Worm (Caenorhabditis elegans) whole organism, young adult: ENCODE results near the gene act-1.

Source experiments
- B0035.1 ChIP-seq: sonication (generic microtip); optimal IDR thresholded peaks from 2 replicates; lab custom pipeline; 2016; ENCODE audit warnings: missing genetic modification characterization, mild to moderate bottlenecking, missing compliant biosample characterization, missing genotype, missing genetic modification reagents
- C06A6.2 ChIP-seq: fragments of 200-800 bp; sonication (Bioruptor generic); conservative IDR thresholded peaks from 2 replicates; pipeline ENCODE4 v1.3.6; 2022; ENCODE audit warnings: missing genetic modification characterization, missing compliant biosample characterization
- F10E7.11 ChIP-seq: sonication (generic microtip); optimal IDR thresholded peaks from 2 replicates; lab custom pipeline; 2017; ENCODE audit warnings: mild to moderate bottlenecking, missing genetic modification characterization, moderate library complexity, missing compliant biosample characterization
- F49E8.2 ChIP-seq: sonication (generic microtip); optimal IDR thresholded peaks from 3 replicates; lab custom pipeline; 2017; ENCODE audit warnings: missing genetic modification characterization, mild to moderate bottlenecking, missing compliant biosample characterization, antibody characterized with exemption, moderate library complexity; ENCODE audit not compliant: insufficient read depth
- F55B11.4 ChIP-seq: sonication (generic microtip); optimal IDR thresholded peaks from 2 replicates; lab custom pipeline; 2016; ENCODE audit warnings: missing compliant biosample characterization, missing genetic modification characterization, borderline replicate concordance; ENCODE audit not compliant: insufficient read depth
- K11D2.4 ChIP-seq: fragments of 200-800 bp; sonication (Bioruptor generic); IDR thresholded peaks from 2 replicates; pipeline ENCODE4 v1.3.6; 2022; ENCODE audit warnings: missing genetic modification reagents, missing genetic modification characterization, missing compliant biosample characterization
- K12H6.12 ChIP-seq: fragments of 200-800 bp; sonication (Bioruptor generic); optimal IDR thresholded peaks from 2 replicates; lab custom pipeline; 2018; ENCODE audit warnings: mild to moderate bottlenecking, missing genetic modification characterization, missing compliant biosample characterization
- T07F8.4 ChIP-seq: sonication (generic microtip); optimal IDR thresholded peaks from 2 replicates; lab custom pipeline; 2016; ENCODE audit warnings: mild to moderate bottlenecking, missing genetic modification characterization, moderate library complexity, missing compliant biosample characterization
- T26A5.8 ChIP-seq: sonication (generic microtip); optimal IDR thresholded peaks from 2 replicates; lab custom pipeline; 2016; ENCODE audit warnings: missing genetic modification characterization, missing compliant biosample characterization
- Y79H2A.3 ChIP-seq: fragments of 200-800 bp; sonication (Bioruptor generic); conservative IDR thresholded peaks from 2 replicates; pipeline ENCODE4 v1.3.6; 2022; ENCODE audit warnings: missing genetic modification reagents, missing genetic modification characterization, missing compliant biosample characterization
- aptf-2 ChIP-seq: fragments of 200-800 bp; sonication (Bioruptor generic); conservative IDR thresholded peaks from 2 replicates; pipeline ENCODE4 v1.3.6; 2022; ENCODE audit warnings: missing genetic modification reagents, missing genetic modification characterization, missing compliant biosample characterization
- attf-5 ChIP-seq: fragments of 200-800 bp; sonication (Bioruptor generic); optimal IDR thresholded peaks from 2 replicates; lab custom pipeline; 2018; ENCODE audit warnings: mild to moderate bottlenecking, missing genetic modification characterization, missing compliant biosample characterization
- bed-1 ChIP-seq: fragments of 200-800 bp; sonication (Bioruptor generic); IDR thresholded peaks from 2 replicates; pipeline ENCODE4 v1.3.6; 2022; ENCODE audit warnings: missing genetic modification reagents, missing genetic modification characterization, missing compliant biosample characterization
- bed-2 ChIP-seq: fragments of 200-800 bp; sonication (Bioruptor generic); IDR thresholded peaks from 2 replicates; pipeline ENCODE4 v1.3.6; 2022; ENCODE audit warnings: missing genetic modification reagents, missing genetic modification characterization, missing compliant biosample characterization
- cebp-1 ChIP-seq, 2 experiments: fragments of 200-800 bp in 1 of 2; sonication (Bioruptor generic) in 1 of 2; sonication (generic microtip) in 1 of 2; IDR thresholded peaks in 1 of 2; optimal IDR thresholded peaks in 1 of 2; 2 replicates each; pipeline versions ENCODE4 v1.3.6 to Lab custom; 2017 to 2022; ENCODE audit warnings: missing compliant biosample characterization in 2 of 2, missing genetic modification characterization in 2 of 2, mild to moderate bottlenecking in 1 of 2, missing genetic modification reagents in 1 of 2, moderate library complexity in 1 of 2
- dpff-1 ChIP-seq: sonication (generic microtip); optimal IDR thresholded peaks from 2 replicates; lab custom pipeline; 2017; ENCODE audit warnings: mild to moderate bottlenecking, missing genetic modification characterization, missing compliant biosample characterization
- egl-44 ChIP-seq: fragments of 200-800 bp; sonication (Bioruptor generic); IDR thresholded peaks from 2 replicates; pipeline ENCODE4 v1.3.6; 2022; ENCODE audit warnings: missing genetic modification reagents, missing genetic modification characterization, missing compliant biosample characterization
- ekl-4 ChIP-seq: fragments of 200-800 bp; sonication (Bioruptor generic); IDR thresholded peaks from 2 replicates; pipeline ENCODE4 v1.3.6; 2022; ENCODE audit warnings: missing genetic modification reagents, missing genetic modification characterization, missing compliant biosample characterization
- hlh-26 ChIP-seq: fragments of 200-800 bp; sonication (Bioruptor generic); conservative IDR thresholded peaks from 2 replicates; pipeline ENCODE4 v1.3.6; 2022; ENCODE audit warnings: missing genetic modification reagents, missing genetic modification characterization, missing compliant biosample characterization
- hmg-1.2 ChIP-seq: fragments of 200-800 bp; sonication (Bioruptor generic); IDR thresholded peaks from 2 replicates; pipeline ENCODE4 v1.3.6; 2022; ENCODE audit warnings: missing genetic modification reagents, missing genetic modification characterization, missing compliant biosample characterization
- hrde-1 ChIP-seq: sonication (generic microtip); optimal IDR thresholded peaks from 2 replicates; lab custom pipeline; 2016; ENCODE audit warnings: missing genetic modification characterization, mild to moderate bottlenecking, missing compliant biosample characterization, moderate library complexity, missing genotype, missing genetic modification reagents, borderline replicate concordance
- hsf-1 ChIP-seq: fragments of 200-800 bp; sonication (Bioruptor generic); IDR thresholded peaks from 2 replicates; pipeline ENCODE4 v1.3.6; 2022; ENCODE audit warnings: missing genetic modification reagents, missing genetic modification characterization, missing compliant biosample characterization
- lin-35 ChIP-seq, 3 experiments: fragments of 150-350 bp in 2 of 3; sonication (generic microtip) in 1 of 3; optimal IDR thresholded peaks; 2 replicates each; lab custom pipeline; 2014 to 2018; ENCODE audit warnings: missing biosample characterization in 3 of 3, missing genetic modification characterization in 3 of 3, missing genetic modification reagents in 3 of 3
- lin-40 ChIP-seq: sonication (generic microtip); optimal IDR thresholded peaks from 2 replicates; lab custom pipeline; 2016; ENCODE audit warnings: missing genetic modification characterization, mild to moderate bottlenecking, missing compliant biosample characterization, missing genotype, missing genetic modification reagents
- madf-10 ChIP-seq: sonication (generic microtip); optimal IDR thresholded peaks from 2 replicates; lab custom pipeline; 2016; ENCODE audit warnings: mild to moderate bottlenecking, missing genetic modification characterization, missing compliant biosample characterization
- madf-6 ChIP-seq: fragments of 200-800 bp; sonication (Bioruptor generic); IDR thresholded peaks from 2 replicates; pipeline ENCODE4 v1.3.6; 2022; ENCODE audit warnings: missing genetic modification reagents, missing genetic modification characterization, missing compliant biosample characterization
- mxl-1 ChIP-seq: sonication (generic microtip); optimal IDR thresholded peaks from 2 replicates; lab custom pipeline; 2016; ENCODE audit warnings: missing genetic modification characterization, missing compliant biosample characterization
- nfya-2 ChIP-seq: fragments of 200-800 bp; sonication (Bioruptor generic); IDR thresholded peaks from 2 replicates; pipeline ENCODE4 v1.3.6; 2022; ENCODE audit warnings: missing genetic modification reagents, missing genetic modification characterization, missing compliant biosample characterization
- nhr-27 ChIP-seq: fragments of 200-800 bp; sonication (Bioruptor generic); optimal IDR thresholded peaks from 2 replicates; lab custom pipeline; 2018; ENCODE audit warnings: mild to moderate bottlenecking, missing genetic modification characterization, moderate library complexity, missing compliant biosample characterization
- nhr-80 ChIP-seq: sonication (generic microtip); optimal IDR thresholded peaks from 2 replicates; lab custom pipeline; 2016; ENCODE audit warnings: missing genetic modification characterization, missing compliant biosample characterization
- nhr-90 ChIP-seq: sonication (generic microtip); optimal IDR thresholded peaks from 2 replicates; lab custom pipeline; 2016; ENCODE audit warnings: missing genotype, mild to moderate bottlenecking, missing genetic modification characterization, missing compliant biosample characterization
- rec-8 ChIP-seq, 2 experiments: sonication (generic microtip); optimal IDR thresholded peaks; 2 replicates each; lab custom pipeline; 2016; ENCODE audit warnings: mild to moderate bottlenecking in 2 of 2, missing genetic modification characterization in 2 of 2, missing genetic modification reagents in 2 of 2, missing genotype in 2 of 2, missing biosample characterization in 1 of 2, missing compliant biosample characterization in 1 of 2, moderate library complexity in 1 of 2
- repo-1 ChIP-seq: sonication (generic microtip); optimal IDR thresholded peaks from 2 replicates; lab custom pipeline; 2017; ENCODE audit warnings: mild to moderate bottlenecking, missing genetic modification characterization, missing compliant biosample characterization
- snpc-1.3 ChIP-seq: sonication (generic microtip); optimal IDR thresholded peaks from 2 replicates; lab custom pipeline; 2017; ENCODE audit warnings: missing genetic modification characterization, mild to moderate bottlenecking, missing compliant biosample characterization, antibody characterized with exemption, moderate library complexity, missing genotype, missing genetic modification reagents; ENCODE audit not compliant: insufficient read depth
- snpc-3.4 ChIP-seq: sonication (generic microtip); optimal IDR thresholded peaks from 2 replicates; lab custom pipeline; 2017; ENCODE audit warnings: missing genetic modification characterization, mild to moderate bottlenecking, missing compliant biosample characterization, antibody characterized with exemption, moderate library complexity, missing genotype, missing genetic modification reagents
- somi-1 ChIP-seq: fragments of 200-800 bp; sonication (Bioruptor generic); optimal IDR thresholded peaks from 2 replicates; lab custom pipeline; 2018; ENCODE audit warnings: mild to moderate bottlenecking, missing genetic modification characterization, missing compliant biosample characterization
- tbp1 ChIP-seq: fragments of 200-800 bp; sonication (Bioruptor generic); optimal IDR thresholded peaks from 2 replicates; lab custom pipeline; 2018; ENCODE audit warnings: mild to moderate bottlenecking, missing genetic modification characterization, missing compliant biosample characterization
- tlf-1 ChIP-seq: fragments of 200-800 bp; sonication (Bioruptor generic); optimal IDR thresholded peaks from 2 replicates; lab custom pipeline; 2018; ENCODE audit warnings: mild to moderate bottlenecking, missing genetic modification characterization, missing compliant biosample characterization
- unc-130 ChIP-seq: sonication (generic microtip); optimal IDR thresholded peaks from 2 replicates; lab custom pipeline; 2016; ENCODE audit warnings: missing genetic modification reagents, missing genetic modification characterization, missing compliant biosample characterization
- unc-62 ChIP-seq: fragments of 150-350 bp; optimal IDR thresholded peaks from 2 replicates; lab custom pipeline; 2014; ENCODE audit warnings: missing biosample characterization, missing genetic modification reagents, missing genetic modification characterization
- zim-3 ChIP-seq: sonication (generic microtip); optimal IDR thresholded peaks from 2 replicates; lab custom pipeline; 2017; ENCODE audit warnings: mild to moderate bottlenecking, missing genetic modification characterization, moderate library complexity, missing compliant biosample characterization
- ztf-22 ChIP-seq: fragments of 200-800 bp; sonication (Bioruptor generic); optimal IDR thresholded peaks from 2 replicates; lab custom pipeline; 2018; ENCODE audit warnings: mild to moderate bottlenecking, missing genetic modification characterization, moderate library complexity, missing compliant biosample characterization
- ztf-28 ChIP-seq: fragments of 200-800 bp; sonication (Bioruptor generic); IDR thresholded peaks from 2 replicates; pipeline ENCODE4 v1.3.6; 2022; ENCODE audit warnings: missing genetic modification reagents, missing genetic modification characterization, missing compliant biosample characterization

The act-1 gene

DNA sequence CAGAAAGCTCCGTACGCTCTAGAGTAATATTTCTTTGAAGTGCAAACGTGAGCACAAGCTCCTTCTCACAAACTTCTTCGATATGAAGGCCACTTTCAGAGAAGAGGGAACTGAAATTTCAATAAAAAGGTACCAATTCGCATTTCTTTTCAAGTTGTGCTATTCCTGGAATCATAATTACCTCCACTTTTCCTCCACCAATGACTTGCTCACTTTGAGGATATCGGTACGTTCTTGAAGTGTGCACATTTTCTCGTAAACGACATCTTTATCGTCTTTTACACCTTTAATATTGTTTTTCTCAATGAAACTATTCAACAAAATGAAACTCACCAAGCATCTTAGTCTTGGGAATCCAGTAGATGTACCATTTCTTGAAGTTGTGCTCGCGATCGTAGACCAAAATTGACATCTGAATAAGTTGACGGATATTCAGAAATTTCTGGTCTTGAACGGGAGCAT, 38.5 kb downstream of the act-1 start, which contains the start of gene scb-1 (continued):
- TF ChIP-seq ztf-22 (GFP tag; lab: Kevin White, UChicago), result no peak
- no peak for TF ChIP-seq B0035.1 (tag; lab: Kevin White, UChicago)
- no peak for TF ChIP-seq unc-130 (GFP tag; lab: Kevin White, UChicago)
- no peak for TF ChIP-seq aptf-2 (GFP tag; lab: Robert Waterston, UW)

DNA sequence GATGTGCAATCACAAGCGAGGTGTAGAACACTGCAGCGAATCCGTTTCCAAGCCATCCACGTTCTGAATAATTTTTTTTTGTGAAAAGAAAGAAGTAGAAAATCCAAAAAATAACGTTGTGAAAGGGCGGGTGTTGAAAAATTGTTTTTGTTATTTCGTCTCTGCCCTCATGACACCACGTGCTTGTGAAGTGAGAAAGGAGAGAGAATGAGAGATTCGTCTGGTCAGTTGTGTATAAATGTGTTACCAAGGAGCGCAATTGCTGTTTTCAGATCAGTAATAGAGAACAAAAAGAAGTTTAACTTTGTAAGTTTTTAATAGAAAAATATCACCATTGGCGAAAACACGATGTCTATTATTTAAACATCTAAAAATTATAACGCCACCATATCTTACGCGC, 40.4 kb downstream of the act-1 start:
- no peak for TF ChIP-seq zim-3
- TF ChIP-seq lin-40 (tag; lab: Kevin White, UChicago), result peak; percentile 5
- TF ChIP-seq ekl-4 (GFP tag; lab: Robert Waterston, UW), result no peak
- peak; percentile 19 for TF ChIP-seq attf-5 (GFP tag; lab: Kevin White, UChicago)
- no peak for TF ChIP-seq egl-44 (GFP tag; lab: Robert Waterston, UW)
- TF ChIP-seq rec-8 (tag; optimal IDR thresholded peaks at IDR 0.05; lab: Kevin White, UChicago), result no peak
- peak in 1 of 3 experiments; percentile 42 for TF ChIP-seq lin-35 (GFP tag; optimal IDR thresholded peaks at IDR 0.05; lab: Kevin White, UChicago)
- no peak for TF ChIP-seq dpff-1 (tag; lab: Kevin White, UChicago)
- TF ChIP-seq cebp-1 (GFP tag; IDR thresholded peaks at IDR 0.05; lab: Robert Waterston, UW), result no peak
- peak; percentile 41 for TF ChIP-seq cebp-1 (tag; optimal IDR thresholded peaks at IDR 0.05; lab: Kevin White, UChicago)
- no peak for TF ChIP-seq T26A5.8 (tag; lab: Kevin White, UChicago)
- no peak for TF ChIP-seq C06A6.2 (GFP tag; lab: Robert Waterston, UW)
- TF ChIP-seq K12H6.12 (tag; lab: Kevin White, UChicago), result peak; percentile 19
- no peak for TF ChIP-seq nfya-2 (GFP tag; lab: Robert Waterston, UW)
- TF ChIP-seq tbp1 (GFP tag; lab: Kevin White, UChicago), result peak; percentile 11
- no peak for TF ChIP-seq nhr-90 (tag; lab: Kevin White, UChicago)
- no peak for TF ChIP-seq F55B11.4 (tag; lab: Kevin White, UChicago)
- no peak for TF ChIP-seq K11D2.4 (GFP tag; lab: Robert Waterston, UW)
- TF ChIP-seq bed-2, result no peak
- no peak for TF ChIP-seq unc-62 (GFP tag; lab: Kevin White, UChicago)
- TF ChIP-seq, all 124 proteins: peak for 6

DNA sequence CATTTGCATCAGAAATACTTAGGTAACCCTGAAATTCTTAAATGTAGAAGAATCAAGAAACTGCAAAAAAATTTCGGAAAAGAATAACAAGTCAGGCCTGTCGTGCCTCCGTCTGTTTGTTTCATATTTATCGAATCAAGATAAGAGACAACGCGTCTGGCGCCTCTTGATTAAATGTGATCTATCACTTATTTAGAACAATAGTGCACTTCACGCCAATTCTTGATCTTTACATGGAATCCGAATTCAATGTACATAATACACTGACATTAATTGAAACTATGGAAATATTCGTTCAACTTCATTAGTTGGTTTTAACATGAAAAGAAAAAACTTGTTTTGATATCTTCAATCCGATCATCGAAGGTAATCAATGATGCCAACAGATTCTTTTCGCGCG, 41.6 kb downstream of the act-1 start, which contains the start of gene mboa-2:
TSS of gene mboa-2 (minus strand) at position 28 of the 400 bp plus-strand sequence.
- TF ChIP-seq nhr-27 (tag; lab: Kevin White, UChicago) (no peak), somi-1 (peak; percentile 36), ztf-28 (GFP tag; lab: Robert Waterston, UW) (no peak), F49E8.2 (no peak), hmg-1.2 (peak; percentile 40), hlh-26 (GFP tag; lab: Robert Waterston, UW) (no peak), ztf-22 (GFP tag; lab: Kevin White, UChicago) (no peak), aptf-2 (GFP tag; lab: Robert Waterston, UW) (no peak), hrde-1 (tag; lab: Kevin White, UChicago) (peak; percentile 57), bed-1 (GFP tag; lab: Robert Waterston, UW) (no peak), T07F8.4 (tag; lab: Kevin White, UChicago) (no peak), dpff-1 (tag; lab: Kevin White, UChicago) (peak; percentile 45), nhr-80 (tag; lab: Kevin White, UChicago) (peak; percentile 38), snpc-3.4 (tag; lab: Kevin White, UChicago) (peak; percentile 33), Y79H2A.3 (GFP tag; lab: Robert Waterston, UW) (no peak), snpc-1.3 (tag; lab: Kevin White, UChicago) (peak; percentile 22), F10E7.11 (tag; lab: Kevin White, UChicago) (peak; percentile 29), madf-6 (GFP tag; lab: Robert Waterston, UW) (peak; percentile 20; the same call in 1 of the 2 replicates), tlf-1 (GFP tag; lab: Kevin White, UChicago) (peak; percentile 10), repo-1 (tag; lab: Kevin White, UChicago) (peak; percentile 77), hsf-1 (GFP tag; lab: Robert Waterston, UW) (0 out of 2 replicates have a peak, but pooled peaks have one; percentile 47), zim-3 (no peak), mxl-1 (tag; lab: Kevin White, UChicago) (no peak), madf-10 (tag; lab: Kevin White, UChicago) (peak; percentile 9)
